Worm (Caenorhabditis elegans): ENCODE results near the gene deg-1.

The deg-1 gene

DNA sequence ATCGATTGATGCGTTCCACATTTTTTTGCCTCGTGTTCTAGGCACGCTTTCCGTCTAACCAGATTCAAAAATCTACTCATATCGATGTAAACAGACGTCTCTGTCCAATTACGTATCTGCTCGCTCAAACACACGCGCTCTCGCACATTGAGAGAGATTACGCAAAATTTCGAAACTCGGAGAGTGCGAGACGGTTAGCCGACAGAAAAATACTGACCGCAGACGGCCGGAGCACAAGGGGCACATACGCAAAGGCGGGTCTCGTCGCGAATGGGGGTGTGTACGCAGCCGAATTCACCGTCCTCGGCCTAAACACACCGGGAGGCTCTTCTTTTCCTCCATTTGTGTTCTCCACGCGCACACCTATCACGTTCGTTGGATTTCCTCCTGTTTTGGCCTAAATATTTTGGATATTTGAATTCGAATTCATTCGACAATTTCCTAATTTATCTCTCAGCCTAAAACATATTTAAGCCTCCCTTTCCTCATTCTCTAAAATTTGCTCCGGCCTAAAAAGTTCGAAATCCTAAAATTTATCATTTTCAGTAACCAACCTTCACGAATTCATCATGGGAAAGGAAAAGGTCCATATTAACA lies 70.3 kb downstream of the deg-1 start, which contains the start of gene eef-1A.2 (continued):
- peak; percentile 85 for TF ChIP-seq ceh-16 (tag; optimal IDR thresholded peaks at IDR 0.05)
- TF ChIP-seq F13H6.1 (tag; optimal IDR thresholded peaks at IDR 0.05), result peak; percentile 95
- peak; percentile 94 for TF ChIP-seq lin-13 (GFP tag; optimal IDR thresholded peaks at IDR 0.05)
- TF ChIP-seq ztf-4 (tag; optimal IDR thresholded peaks at IDR 0.05), result peak; percentile 87
- TF ChIP-seq unc-62 (GFP tag; optimal IDR thresholded peaks at IDR 0.05), result peak; percentile 23
- no peak for TF ChIP-seq ztf-11 (tag; optimal IDR thresholded peaks at IDR 0.05)
- TF ChIP-seq sma-3 (GFP tag; optimal IDR thresholded peaks at IDR 0.05), result peak; percentile 96
- TF ChIP-seq sma-9 (GFP tag; optimal IDR thresholded peaks at IDR 0.05), result peak; percentile 95
- no peak for TF ChIP-seq sma-9 (tag; optimal IDR thresholded peaks at IDR 0.05)
- TF ChIP-seq lin-39 (tag; optimal IDR thresholded peaks at IDR 0.05), result no peak
- TF ChIP-seq nhr-25 (tag; optimal IDR thresholded peaks at IDR 0.05), result peak; percentile 91

All from whole organism, L2 larva.